Worm (Caenorhabditis elegans) whole organism, L4 larva: Measurements from ENCODE around the gene mtr-4.

Experiments used
- ama-1 ChIP-seq: fragments of 150-350 bp; optimal IDR thresholded peaks from 2 replicates; lab custom pipeline; 2014; ENCODE audit warnings: inconsistent platforms, mixed read lengths
- ceh-82 ChIP-seq: sonication (generic microtip); optimal IDR thresholded peaks from 2 replicates; lab custom pipeline; 2017; ENCODE audit warnings: missing biosample characterization, missing genetic modification characterization
- egl-27 ChIP-seq: sonication (generic microtip); optimal IDR thresholded peaks from 3 replicates; lab custom pipeline; 2017; ENCODE audit warnings: missing biosample characterization, missing genetic modification reagents, missing genetic modification characterization
- lin-15B ChIP-seq: fragments of 150-350 bp; sonication (generic microtip); optimal IDR thresholded peaks from 3 replicates; lab custom pipeline; 2014; ENCODE audit warnings: missing biosample characterization, missing genetic modification characterization
- lir-3 ChIP-seq: sonication (generic microtip); optimal IDR thresholded peaks from 2 replicates; lab custom pipeline; 2016; ENCODE audit warnings: mild to moderate bottlenecking, missing genetic modification characterization, missing compliant biosample characterization
- lsy-2 ChIP-seq, 2 experiments: fragments of 150-350 bp in 1 of 2; sonication (generic microtip) in 1 of 2; optimal IDR thresholded peaks; 2 replicates each; lab custom pipeline; 2014 to 2017; ENCODE audit warnings: missing biosample characterization in 2 of 2, missing genetic modification characterization in 2 of 2
- mdl-1 ChIP-seq, 2 experiments: fragments of 150-350 bp in 1 of 2; sonication (generic microtip) in 1 of 2; optimal IDR thresholded peaks; 2 replicates each; lab custom pipeline; 2014 to 2017; ENCODE audit warnings: missing biosample characterization in 2 of 2, missing genetic modification characterization in 2 of 2
- nhr-10 ChIP-seq: fragments of 150-350 bp; optimal IDR thresholded peaks from 2 replicates; lab custom pipeline; 2014; ENCODE audit warnings: missing biosample characterization, missing genetic modification characterization
- nhr-237 ChIP-seq: sonication (generic microtip); optimal IDR thresholded peaks from 2 replicates; lab custom pipeline; 2017; ENCODE audit warnings: missing biosample characterization, missing genetic modification characterization
- pha-4 ChIP-seq, 2 experiments: fragments of 150-350 bp in 1 of 2; fragments of 200-800 bp in 1 of 2; sonication (Bioruptor generic) in 1 of 2; IDR thresholded peaks in 1 of 2; optimal IDR thresholded peaks in 1 of 2; 2 replicates each; pipeline versions ENCODE4 v1.3.6 to Lab custom; 2014 to 2022; ENCODE audit warnings: missing genetic modification characterization in 2 of 2, missing genetic modification reagents in 2 of 2, missing biosample characterization in 1 of 2, missing compliant biosample characterization in 1 of 2
- unc-130 ChIP-seq: sonication (generic microtip); optimal IDR thresholded peaks from 2 replicates; lab custom pipeline; 2016; ENCODE audit warnings: missing genetic modification reagents, missing genetic modification characterization, missing compliant biosample characterization
- unc-39 ChIP-seq: sonication (generic microtip); optimal IDR thresholded peaks from 2 replicates; lab custom pipeline; 2017; ENCODE audit warnings: missing biosample characterization, missing genetic modification characterization
- unc-62 ChIP-seq, 3 experiments: fragments of 150-350 bp in 1 of 3; sonication (generic microtip); optimal IDR thresholded peaks in 2 of 3; peaks in 1 of 3; 1 replicate in 1 of 3; 2 replicates in 2 of 3; lab custom pipeline; 2014 to 2017; ENCODE audit warnings: missing biosample characterization in 3 of 3, missing genetic modification characterization in 3 of 3, missing genetic modification reagents in 3 of 3, missing genotype in 1 of 3
- zfp-3 ChIP-seq: fragments of 200-800 bp; sonication (Bioruptor generic); conservative IDR thresholded peaks from 2 replicates; pipeline ENCODE4 v1.3.6; 2022; ENCODE audit warnings: missing genetic modification reagents, missing genetic modification characterization, missing compliant biosample characterization

ce11 chrIV:9861921-9862320 is 36.4 kb downstream of the mtr-4 start, which contains the start of gene K07F5.14:
- TF ChIP-seq ama-1 (lab: Kevin White, UChicago) (no peak), unc-62 (GFP tag; optimal IDR thresholded peaks at IDR 0.05 in 1 of 2; lab: Kevin White, UChicago) (no peak), unc-62 (tag; optimal IDR thresholded peaks at IDR 0.05; lab: Kevin White, UChicago) (no peak), unc-39 (tag; lab: Kevin White, UChicago) (no peak), pha-4 (GFP tag; IDR thresholded peaks at IDR 0.05; lab: Robert Waterston, UW) (no peak), pha-4 (tag; optimal IDR thresholded peaks at IDR 0.05; lab: Kevin White, UChicago) (no peak), lir-3 (no peak), lsy-2 (tag; optimal IDR thresholded peaks at IDR 0.05; lab: Kevin White, UChicago) (no peak), lin-15B (tag; lab: Kevin White, UChicago) (no peak), unc-130 (GFP tag; lab: Kevin White, UChicago) (no peak), ceh-82 (tag; lab: Kevin White, UChicago) (no peak), mdl-1 (tag; optimal IDR thresholded peaks at IDR 0.05; lab: Kevin White, UChicago) (no peak), egl-27 (tag; lab: Kevin White, UChicago) (no peak), nhr-10 (tag; lab: Kevin White, UChicago) (no peak), zfp-3 (GFP tag; lab: Robert Waterston, UW) (no peak), nhr-237 (tag; lab: Kevin White, UChicago) (no peak)
